Fruit fly (Drosophila melanogaster) whole organism, embryonic: Measurements from ENCODE around the gene CG43345.
A peak's percentile ranks its signal among the peaks of the same experiment; 100 is the strongest.

Source experiments
- Abd-B ChIP-seq: fragments of 200-800 bp; sonication (Bioruptor generic); optimal IDR thresholded peaks from 2 replicates; lab custom pipeline; 2018; ENCODE audit warnings: missing biosample characterization, mild to moderate bottlenecking, missing genetic modification characterization, moderate library complexity
- Atf-2 ChIP-seq: fragments of 200-800 bp; sonication (Bioruptor generic); optimal IDR thresholded peaks from 2 replicates; lab custom pipeline; 2016; ENCODE audit warnings: missing biosample characterization, missing genetic modification characterization
- CG10321 ChIP-seq: fragments of 200-800 bp; sonication (Bioruptor generic); IDR thresholded peaks from 2 replicates; pipeline ENCODE4 v1.3.6; 2022; ENCODE audit warnings: missing biosample characterization, missing genetic modification characterization
- CG11093 ChIP-seq: fragments of 200-800 bp; sonication (Bioruptor generic); IDR thresholded peaks from 3 replicates; pipeline ENCODE4 v1.3.6; 2022; ENCODE audit warnings: missing biosample characterization, missing genetic modification characterization
- CG11696 ChIP-seq: fragments of 200-800 bp; sonication (Bioruptor generic); IDR thresholded peaks from 2 replicates; pipeline ENCODE4 v1.3.6; 2022; ENCODE audit warnings: missing biosample characterization, missing genetic modification characterization
- CG12104 ChIP-seq: fragments of 200-800 bp; sonication (Bioruptor generic); optimal IDR thresholded peaks from 3 replicates; lab custom pipeline; 2016; ENCODE audit warnings: missing biosample characterization, missing genetic modification characterization
- CG12155 ChIP-seq: fragments of 200-800 bp; sonication (Bioruptor generic); optimal IDR thresholded peaks from 3 replicates; lab custom pipeline; 2016; ENCODE audit warnings: missing biosample characterization, missing genetic modification characterization
- CG13287 ChIP-seq: fragments of 200-800 bp; sonication (Bioruptor generic); IDR thresholded peaks from 2 replicates; pipeline ENCODE4 v1.3.6; 2022; ENCODE audit warnings: missing biosample characterization, missing genetic modification characterization; ENCODE audit not compliant: partially characterized antibody
- CG14965 ChIP-seq: fragments of 200-800 bp; sonication (Bioruptor generic); optimal IDR thresholded peaks from 2 replicates; lab custom pipeline; 2016; ENCODE audit warnings: missing biosample characterization, missing genetic modification characterization, borderline replicate concordance
- CG1603 ChIP-seq: fragments of 200-800 bp; sonication (Bioruptor generic); optimal IDR thresholded peaks from 2 replicates; lab custom pipeline; 2019; ENCODE audit warnings: missing biosample characterization, mild to moderate bottlenecking, missing genetic modification characterization, moderate library complexity
- CG2129 ChIP-seq: fragments of 200-800 bp; sonication (Bioruptor generic); IDR thresholded peaks from 2 replicates; pipeline ENCODE4 v1.3.6; 2022; ENCODE audit warnings: missing biosample characterization, missing genetic modification characterization; ENCODE audit not compliant: partially characterized antibody
- CG31388 ChIP-seq: fragments of 200-800 bp; sonication (Bioruptor generic); optimal IDR thresholded peaks from 2 replicates; lab custom pipeline; 2016; ENCODE audit warnings: missing biosample characterization, missing genetic modification characterization
- CG34376 ChIP-seq: fragments of 200-800 bp; sonication (Bioruptor generic); optimal IDR thresholded peaks from 2 replicates; lab custom pipeline; 2018; ENCODE audit warnings: missing biosample characterization, mild to moderate bottlenecking, missing genetic modification characterization
- CG4328 ChIP-seq: fragments of 200-800 bp; sonication (Bioruptor generic); optimal IDR thresholded peaks from 3 replicates; lab custom pipeline; 2017; ENCODE audit warnings: missing biosample characterization, missing genetic modification reagents, missing genetic modification characterization
- CG4854 ChIP-seq: fragments of 200-800 bp; sonication (Bioruptor generic); optimal IDR thresholded peaks from 2 replicates; lab custom pipeline; 2016; ENCODE audit warnings: missing biosample characterization, missing genetic modification characterization, inconsistent platforms
- CG6683 ChIP-seq: fragments of 200-800 bp; sonication (Bioruptor generic); optimal IDR thresholded peaks from 2 replicates; lab custom pipeline; 2017; ENCODE audit warnings: missing biosample characterization, mild to moderate bottlenecking, missing genetic modification characterization, missing genetic modification reagents
- CG6854 ChIP-seq: fragments of 200-800 bp; sonication (Bioruptor generic); optimal IDR thresholded peaks from 3 replicates; lab custom pipeline; 2017; ENCODE audit warnings: missing biosample characterization, mild to moderate bottlenecking, missing genetic modification characterization
- CG8924 ChIP-seq: fragments of 200-800 bp; optimal IDR thresholded peaks from 3 replicates; lab custom pipeline; 2019; ENCODE audit warnings: missing biosample characterization, mild to moderate bottlenecking, missing genetic modification characterization, moderate library complexity
- D19A ChIP-seq: fragments of 200-800 bp; optimal IDR thresholded peaks from 3 replicates; lab custom pipeline; 2019; ENCODE audit warnings: missing biosample characterization, mild to moderate bottlenecking, missing genetic modification characterization, moderate library complexity
- D19B ChIP-seq: fragments of 200-800 bp; sonication (Bioruptor generic); optimal IDR thresholded peaks from 2 replicates; lab custom pipeline; 2017; ENCODE audit warnings: missing biosample characterization, mild to moderate bottlenecking, missing genetic modification characterization
- Drgx ChIP-seq: fragments of 200-800 bp; sonication (Bioruptor generic); IDR thresholded peaks from 2 replicates; pipeline ENCODE4 v1.3.6; 2022; ENCODE audit warnings: missing biosample characterization, missing genetic modification characterization
- Eip74EF ChIP-seq, 2 experiments: fragments of 200-800 bp in 1 of 2; fragments of >200 bp in 1 of 2; sonication (Bioruptor generic) in 1 of 2; optimal IDR thresholded peaks; 2 replicates each; lab custom pipeline; 2017 to 2019; ENCODE audit warnings: missing biosample characterization in 2 of 2, missing genetic modification characterization in 2 of 2, mild to moderate bottlenecking in 1 of 2, moderate library complexity in 1 of 2
- Fer2 ChIP-seq: fragments of 200-800 bp; sonication (Bioruptor generic); optimal IDR thresholded peaks from 2 replicates; lab custom pipeline; 2018; ENCODE audit warnings: missing biosample characterization, mild to moderate bottlenecking, missing genetic modification characterization, moderate library complexity
- HHEX ChIP-seq: fragments of 200-800 bp; sonication (Bioruptor generic); optimal IDR thresholded peaks from 3 replicates; lab custom pipeline; 2017; ENCODE audit warnings: missing biosample characterization, mild to moderate bottlenecking, missing genetic modification characterization, missing genetic modification reagents
- Hand ChIP-seq: fragments of 200-800 bp; sonication (Bioruptor generic); optimal IDR thresholded peaks from 2 replicates; lab custom pipeline; 2017; ENCODE audit warnings: mild to moderate bottlenecking, missing biosample characterization, missing genetic modification reagents, missing genetic modification characterization
- Hey ChIP-seq: fragments of 200-800 bp; sonication (Bioruptor generic); optimal IDR thresholded peaks from 3 replicates; lab custom pipeline; 2018; ENCODE audit warnings: missing biosample characterization, mild to moderate bottlenecking, missing genetic modification characterization
- Hr3 ChIP-seq: fragments of 200-800 bp; sonication (Bioruptor generic); optimal IDR thresholded peaks from 3 replicates; lab custom pipeline; 2016; ENCODE audit warnings: missing biosample characterization, missing genetic modification characterization
- Hr51 ChIP-seq, 2 experiments: fragments of 200-800 bp; sonication (Bioruptor generic); optimal IDR thresholded peaks; 2 replicates in 1 of 2; 3 replicates in 1 of 2; lab custom pipeline; 2016 to 2018; ENCODE audit warnings: missing biosample characterization in 2 of 2, missing genetic modification characterization in 2 of 2, mild to moderate bottlenecking in 1 of 2, moderate library complexity in 1 of 2
- Lpt ChIP-seq: fragments of >200 bp; optimal IDR thresholded peaks from 2 replicates; lab custom pipeline; 2018; ENCODE audit warnings: missing biosample characterization, missing genetic modification characterization
- Mes4 ChIP-seq: fragments of 200-800 bp; sonication (Bioruptor generic); optimal IDR thresholded peaks from 2 replicates; lab custom pipeline; 2016; ENCODE audit warnings: missing biosample characterization, missing genetic modification characterization
- Myb ChIP-seq: fragments of 200-800 bp; sonication (Bioruptor generic); optimal IDR thresholded peaks from 2 replicates; lab custom pipeline; 2016; ENCODE audit warnings: missing biosample characterization, missing genetic modification characterization
- NfI ChIP-seq: fragments of 200-800 bp; sonication (Bioruptor generic); optimal IDR thresholded peaks from 3 replicates; lab custom pipeline; 2018; ENCODE audit warnings: missing biosample characterization, mild to moderate bottlenecking, missing genetic modification characterization, moderate library complexity
- Ravus ChIP-seq: fragments of 200-800 bp; sonication (Bioruptor generic); IDR thresholded peaks from 2 replicates; pipeline ENCODE4 v1.3.6; 2022; ENCODE audit warnings: missing biosample characterization, missing genetic modification characterization
- Scr ChIP-seq: fragments of 200-800 bp; sonication (Bioruptor generic); IDR thresholded peaks from 2 replicates; pipeline ENCODE4 v1.3.6; 2022; ENCODE audit warnings: missing biosample characterization, missing genetic modification characterization; ENCODE audit not compliant: partially characterized antibody
- ase ChIP-seq: fragments of 200-800 bp; sonication (Bioruptor generic); IDR thresholded peaks from 3 replicates; pipeline ENCODE4 v1.3.6; 2022; ENCODE audit warnings: missing biosample characterization, missing genetic modification characterization
- chinmo ChIP-seq: fragments of 200-800 bp; sonication (Bioruptor generic); IDR thresholded peaks from 4 replicates; pipeline ENCODE4 v1.3.6; 2022; ENCODE audit warnings: missing biosample characterization, missing genetic modification characterization; ENCODE audit not compliant: partially characterized antibody
- chm ChIP-seq: fragments of 200-800 bp; sonication (Bioruptor generic); IDR thresholded peaks from 2 replicates; pipeline ENCODE4 v1.3.6; 2022; ENCODE audit warnings: missing biosample characterization, missing genetic modification characterization
- emc ChIP-seq: fragments of 200-800 bp; sonication (Bioruptor generic); optimal IDR thresholded peaks from 2 replicates; lab custom pipeline; 2016; ENCODE audit warnings: missing biosample characterization, missing genetic modification characterization
- fd64A ChIP-seq: fragments of 200-800 bp; sonication (Bioruptor generic); optimal IDR thresholded peaks from 3 replicates; lab custom pipeline; 2018; ENCODE audit warnings: missing biosample characterization, mild to moderate bottlenecking, missing genetic modification characterization
- gro ChIP-seq: fragments of 200-800 bp; sonication (Bioruptor generic); optimal IDR thresholded peaks from 2 replicates; lab custom pipeline; 2016; ENCODE audit warnings: missing biosample characterization, missing genetic modification characterization
- gsb ChIP-seq: fragments of 200-800 bp; sonication (Bioruptor generic); IDR thresholded peaks from 2 replicates; pipeline ENCODE4 v1.3.6; 2022; ENCODE audit warnings: missing biosample characterization, missing genetic modification characterization
- hb ChIP-seq: fragments of 200-800 bp; sonication (Bioruptor generic); IDR thresholded peaks from 3 replicates; pipeline ENCODE4 v1.3.6; 2022; ENCODE audit warnings: missing biosample characterization, missing genetic modification characterization; ENCODE audit not compliant: partially characterized antibody
- seq ChIP-seq: fragments of 200-800 bp; sonication (Bioruptor generic); IDR thresholded peaks from 2 replicates; pipeline ENCODE4 v1.3.6; 2022; ENCODE audit warnings: missing biosample characterization, missing genetic modification characterization
- slou ChIP-seq: fragments of 200-800 bp; sonication (Bioruptor generic); optimal IDR thresholded peaks from 3 replicates; lab custom pipeline; 2016; ENCODE audit warnings: missing biosample characterization, missing genetic modification characterization
- ssp ChIP-seq: fragments of 200-800 bp; sonication (Bioruptor generic); IDR thresholded peaks from 2 replicates; pipeline ENCODE4 v1.3.6; 2022; ENCODE audit warnings: missing biosample characterization, missing genetic modification characterization
- tap ChIP-seq: fragments of 200-800 bp; optimal IDR thresholded peaks from 3 replicates; lab custom pipeline; 2019; ENCODE audit warnings: missing biosample characterization, mild to moderate bottlenecking, missing genetic modification characterization, moderate library complexity
- vnd ChIP-seq: fragments of 200-800 bp; sonication (Bioruptor generic); IDR thresholded peaks from 3 replicates; pipeline ENCODE4 v1.3.6; 2022; ENCODE audit warnings: missing biosample characterization, missing genetic modification characterization; ENCODE audit not compliant: partially characterized antibody
- wek ChIP-seq: fragments of 200-800 bp; sonication (Bioruptor generic); optimal IDR thresholded peaks from 3 replicates; lab custom pipeline; 2018; ENCODE audit warnings: missing biosample characterization, mild to moderate bottlenecking, missing genetic modification characterization, moderate library complexity
- z ChIP-seq: fragments of 200-800 bp; sonication (Bioruptor generic); IDR thresholded peaks from 3 replicates; pipeline ENCODE4 v1.3.6; 2022; ENCODE audit warnings: missing biosample characterization, missing genetic modification characterization
- zen ChIP-seq: fragments of 200-800 bp; sonication (Bioruptor generic); optimal IDR thresholded peaks from 3 replicates; lab custom pipeline; 2018; ENCODE audit warnings: missing biosample characterization, mild to moderate bottlenecking, missing genetic modification characterization, moderate library complexity

CG43345 gene

DNA sequence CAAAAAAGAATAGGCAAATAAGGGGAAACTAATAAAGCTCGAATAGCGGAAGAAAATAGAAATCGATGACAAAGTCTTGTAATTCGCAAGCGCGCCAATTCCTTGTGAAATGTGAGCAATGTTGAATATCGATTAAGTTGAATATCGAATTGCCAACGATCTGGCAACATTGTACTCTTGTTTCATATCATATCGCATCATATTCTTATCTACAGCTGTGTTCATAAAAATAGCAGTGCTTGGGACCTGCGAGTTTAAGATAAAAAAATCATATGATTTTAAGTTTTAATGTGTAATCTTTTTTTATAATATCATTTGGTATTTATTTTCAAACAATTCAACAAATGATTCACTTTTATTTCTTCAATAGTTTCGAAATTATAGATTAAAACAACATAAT is 19.3 kb downstream of the CG43345 start (continued):
- TF ChIP-seq tap (tag; lab: Kevin White, UChicago), result peak; percentile 31
- no peak for TF ChIP-seq emc (GFP tag; lab: Kevin White, UChicago)
- TF ChIP-seq NfI (GFP tag; lab: Kevin White, UChicago), result peak; percentile 33
- peak; percentile 3 for TF ChIP-seq zen (tag; lab: Kevin White, UChicago)
- TF ChIP-seq D19A (tag; lab: Kevin White, UChicago), result peak; percentile 52
- TF ChIP-seq Atf-2 (GFP tag; lab: Kevin White, UChicago), result no peak
- peak; percentile 99 for TF ChIP-seq CG11696 (GFP tag; lab: Robert Waterston, UW)
- peak; percentile 67 for TF ChIP-seq Scr (GFP tag; lab: Robert Waterston, UW)
- TF ChIP-seq chm (GFP tag; lab: Robert Waterston, UW), result peak; percentile 33; the same call in 1 of the 2 replicates
- TF ChIP-seq Hr3 (GFP tag; lab: Kevin White, UChicago), result peak; percentile 41
- TF ChIP-seq CG6683 (GFP tag; lab: Kevin White, UChicago), result no peak
- peak; percentile 86 for TF ChIP-seq CG13287
- peak; percentile 69; the same call in 2 of the 3 replicates for TF ChIP-seq hb
- no peak for TF ChIP-seq seq (GFP tag; lab: Robert Waterston, UW)
- TF ChIP-seq fd64A (GFP tag; lab: Kevin White, UChicago), result no peak
- TF ChIP-seq CG31388 (GFP tag; lab: Kevin White, UChicago), result no peak
- no peak for TF ChIP-seq CG12104 (GFP tag; lab: Kevin White, UChicago)
- peak; percentile 53 for TF ChIP-seq ssp (GFP tag; lab: Robert Waterston, UW)
- peak; percentile 53 for TF ChIP-seq HHEX (GFP tag; lab: Kevin White, UChicago)
- TF ChIP-seq Hey (tag; lab: Kevin White, UChicago), result no peak
- TF ChIP-seq ase (GFP tag; lab: Robert Waterston, UW), result peak; percentile 44; the same call in 1 of the 3 replicates
- peak; percentile 52 for TF ChIP-seq CG6854 (GFP tag; lab: Kevin White, UChicago)
- TF ChIP-seq CG11093 (GFP tag; lab: Robert Waterston, UW), result no peak
- TF ChIP-seq slou (GFP tag; lab: Kevin White, UChicago), result peak; percentile 31
- peak; percentile 21 for TF ChIP-seq CG12155 (GFP tag; lab: Kevin White, UChicago)
- TF ChIP-seq vnd (GFP tag; lab: Robert Waterston, UW), result 0 out of 3 replicates have a peak, but pooled peaks have one; percentile 31
- TF ChIP-seq D19B (GFP tag; lab: Kevin White, UChicago), result no peak
- peak in 1 of 2 experiments; percentile 48 for TF ChIP-seq Eip74EF (GFP tag; optimal IDR thresholded peaks at IDR 0.05; lab: Kevin White, UChicago)
- peak; percentile 60 for TF ChIP-seq CG8924 (tag; lab: Kevin White, UChicago)
- TF ChIP-seq Lpt (GFP tag; lab: Kevin White, UChicago), result no peak
- no peak for TF ChIP-seq CG14965 (GFP tag; lab: Kevin White, UChicago)
- TF ChIP-seq CG4328 (GFP tag; lab: Kevin White, UChicago), result no peak
- TF ChIP-seq gro (GFP tag; lab: Kevin White, UChicago), result no peak
- TF ChIP-seq Fer2 (tag; lab: Kevin White, UChicago), result no peak
- TF ChIP-seq Drgx (GFP tag; lab: Robert Waterston, UW), result 0 out of 2 replicates have a peak, but pooled peaks have one; percentile 18
- peak; percentile 13 for TF ChIP-seq Abd-B (GFP tag; lab: Kevin White, UChicago)
- TF ChIP-seq wek (GFP tag; lab: Kevin White, UChicago), result no peak
- no peak for TF ChIP-seq Hand
- TF ChIP-seq CG10321 (GFP tag; lab: Robert Waterston, UW), result no peak
- TF ChIP-seq CG34376 (GFP tag; lab: Kevin White, UChicago), result peak; percentile 25
- no peak for TF ChIP-seq CG2129 (GFP tag; lab: Robert Waterston, UW)
- TF ChIP-seq CG4854 (GFP tag; lab: Kevin White, UChicago), result no peak
- no peak for TF ChIP-seq z (GFP tag; lab: Robert Waterston, UW)
- no peak for TF ChIP-seq gsb
- no peak for TF ChIP-seq Ravus (GFP tag; lab: Robert Waterston, UW)
- TF ChIP-seq chinmo (GFP tag; lab: Robert Waterston, UW), result no peak
- peak; percentile 63 for TF ChIP-seq CG1603 (tag; lab: Kevin White, UChicago)
- peak in 1 of 2 experiments; percentile 70 for TF ChIP-seq Hr51 (GFP tag; optimal IDR thresholded peaks at IDR 0.05; lab: Kevin White, UChicago)
- no peak for TF ChIP-seq Myb (GFP tag; lab: Kevin White, UChicago)
- no peak for TF ChIP-seq Mes4 (GFP tag; lab: Kevin White, UChicago)
